Worm (Caenorhabditis elegans): Measurements from ENCODE around the gene scl-6.

The scl-6 gene

DNA sequence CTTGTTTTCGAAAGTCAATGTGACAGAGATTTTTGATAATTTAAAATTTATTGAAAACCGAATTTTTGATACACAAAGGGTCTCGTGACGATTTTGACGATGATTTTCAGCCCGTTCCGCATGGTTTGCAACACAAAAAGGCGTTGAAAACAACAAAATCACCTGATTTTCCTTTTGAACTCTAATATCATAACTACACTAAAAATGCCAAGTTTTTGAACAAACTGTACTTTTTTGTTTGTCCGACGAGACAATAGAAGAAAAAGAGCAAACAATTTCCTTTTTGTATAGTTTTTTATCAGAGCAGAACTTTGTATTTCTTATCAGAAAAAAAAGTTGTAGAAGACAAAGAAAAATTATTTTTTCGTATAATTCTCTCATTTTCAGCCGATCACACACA, 36.4 kb upstream of the scl-6 start:
- TF ChIP-seq aly-2 (tag; optimal IDR thresholded peaks at IDR 0.05) (no peak), pha-4 (tag; optimal IDR thresholded peaks at IDR 0.05) (peak; percentile 64), elt-2 (tag; optimal IDR thresholded peaks at IDR 0.05) (peak; percentile 59), pqm-1 (tag; optimal IDR thresholded peaks at IDR 0.05) (peak; percentile 43)

ce11 chrIV:13033516-13033915, 35.0 kb upstream of the scl-6 start:
- TF ChIP-seq ceh-28 (tag; optimal IDR thresholded peaks at IDR 0.05) (no peak), ceh-82 (tag; optimal IDR thresholded peaks at IDR 0.05) (no peak), lin-15B (tag; optimal IDR thresholded peaks at IDR 0.05) (no peak), ztf-4 (tag; optimal IDR thresholded peaks at IDR 0.05) (no peak), egl-5 (tag; optimal IDR thresholded peaks at IDR 0.05) (no peak), R02D3.7 (tag; optimal IDR thresholded peaks at IDR 0.05) (no peak), nhr-237 (tag; optimal IDR thresholded peaks at IDR 0.05) (no peak), unc-62 (GFP tag; optimal IDR thresholded peaks at IDR 0.05) (no peak), nhr-67 (tag; optimal IDR thresholded peaks at IDR 0.05) (no peak), pqm-1 (tag; optimal IDR thresholded peaks at IDR 0.05) (no peak), ceh-16 (tag; optimal IDR thresholded peaks at IDR 0.05) (no peak), hmg-11 (tag; optimal IDR thresholded peaks at IDR 0.05) (no peak), nhr-77 (tag; optimal IDR thresholded peaks at IDR 0.05) (no peak), elt-2 (tag; optimal IDR thresholded peaks at IDR 0.05) (no peak), ZK546.5 (tag; optimal IDR thresholded peaks at IDR 0.05) (no peak), elt-1 (tag; optimal IDR thresholded peaks at IDR 0.05) (no peak), eor-1 (tag; optimal IDR thresholded peaks at IDR 0.05) (no peak)

DNA sequence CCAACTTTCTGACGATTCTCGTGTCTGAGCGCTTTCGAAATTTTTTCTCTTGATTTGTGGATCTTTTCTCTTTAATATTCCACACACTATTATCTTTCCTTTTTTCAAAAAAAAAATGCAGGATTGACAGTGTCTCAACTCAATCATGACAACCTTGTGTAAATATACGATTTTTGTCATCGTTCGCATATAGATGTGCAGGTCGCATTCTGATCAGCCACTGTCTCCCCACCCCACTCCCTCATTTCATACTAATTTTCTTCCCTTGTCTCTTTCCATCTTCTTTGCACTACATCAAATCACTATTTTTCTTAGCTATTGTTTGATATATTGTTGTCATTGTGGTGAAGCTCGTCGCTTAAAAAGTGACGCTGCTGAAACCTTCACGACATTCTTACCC, 33.2 kb upstream of the scl-6 start:
- TF ChIP-seq ama-1 (optimal IDR thresholded peaks at IDR 0.05) = peak; percentile 25
- no peak for TF ChIP-seq elt-1 (tag; optimal IDR thresholded peaks at IDR 0.05)

- no peak for TF ChIP-seq hmg-11 (tag; optimal IDR thresholded peaks at IDR 0.05)
- TF ChIP-seq egl-27 (tag; optimal IDR thresholded peaks at IDR 0.05) = no peak
- no peak for TF ChIP-seq lsy-12 (tag; optimal IDR thresholded peaks at IDR 0.05)
- no peak for TF ChIP-seq elt-3 (tag; optimal IDR thresholded peaks at IDR 0.05)
- no peak for TF ChIP-seq ZK546.5 (tag; optimal IDR thresholded peaks at IDR 0.05)
- no peak for TF ChIP-seq nhr-67 (tag; optimal IDR thresholded peaks at IDR 0.05)
- no peak for TF ChIP-seq jun-1 (tag; optimal IDR thresholded peaks at IDR 0.05)
- no peak for TF ChIP-seq fos-1 (tag; optimal IDR thresholded peaks at IDR 0.05)
- TF ChIP-seq zag-1 (tag; optimal IDR thresholded peaks at IDR 0.05) = no peak
- no peak for TF ChIP-seq pha-4 (tag; optimal IDR thresholded peaks at IDR 0.05)
- TF ChIP-seq nhr-28 (tag; optimal IDR thresholded peaks at IDR 0.05) = no peak
- no peak for TF ChIP-seq ztf-11 (tag; optimal IDR thresholded peaks at IDR 0.05)
- no peak for TF ChIP-seq nhr-25 (tag; optimal IDR thresholded peaks at IDR 0.05)
- TF ChIP-seq daf-12 (tag; optimal IDR thresholded peaks at IDR 0.05) = no peak
- no peak for TF ChIP-seq skn-1 (tag; optimal IDR thresholded peaks at IDR 0.05)
- TF ChIP-seq ceh-28 (tag; optimal IDR thresholded peaks at IDR 0.05) = no peak
- TF ChIP-seq fkh-10 (GFP tag; optimal IDR thresholded peaks at IDR 0.05) = no peak
- no peak for TF ChIP-seq elt-2 (tag; optimal IDR thresholded peaks at IDR 0.05)
Measured at ce11 chrIV:13036835-13037234, 31.7 kb upstream of the scl-6 start.

DNA sequence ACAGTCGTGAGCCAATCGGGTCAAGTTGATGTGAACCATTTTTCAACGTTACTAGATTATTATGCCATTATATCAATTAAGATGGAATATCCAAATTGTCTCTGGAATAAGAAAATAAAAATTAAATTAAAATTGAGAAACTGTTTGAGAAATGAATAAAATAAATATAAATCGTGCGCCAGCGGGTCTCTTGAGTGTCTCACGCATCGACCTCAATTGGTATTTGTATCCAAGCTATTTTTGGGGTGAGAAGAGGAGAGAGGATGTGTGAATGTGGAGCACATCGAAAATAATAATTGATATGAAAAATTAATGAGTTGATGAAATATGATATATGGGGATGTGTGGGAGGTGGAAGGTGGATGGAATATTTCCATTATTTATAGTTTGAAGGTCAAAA, 29.7 kb upstream of the scl-6 start, which contains the start of gene F49E11.2:
F49E11.2 (minus strand) TSS at position 101 of the 400 bp plus-strand sequence.
- TF ChIP-seq mml-1 (tag; optimal IDR thresholded peaks at IDR 0.05) = no peak
- no peak for TF ChIP-seq elt-3 (tag; optimal IDR thresholded peaks at IDR 0.05)
- TF ChIP-seq hmg-11 (tag; optimal IDR thresholded peaks at IDR 0.05) = no peak
- TF ChIP-seq lin-39 (tag; optimal IDR thresholded peaks at IDR 0.05) = no peak
- no peak for TF ChIP-seq nhr-25 (tag; optimal IDR thresholded peaks at IDR 0.05)
- TF ChIP-seq daf-12 (tag; optimal IDR thresholded peaks at IDR 0.05) = no peak

DNA sequence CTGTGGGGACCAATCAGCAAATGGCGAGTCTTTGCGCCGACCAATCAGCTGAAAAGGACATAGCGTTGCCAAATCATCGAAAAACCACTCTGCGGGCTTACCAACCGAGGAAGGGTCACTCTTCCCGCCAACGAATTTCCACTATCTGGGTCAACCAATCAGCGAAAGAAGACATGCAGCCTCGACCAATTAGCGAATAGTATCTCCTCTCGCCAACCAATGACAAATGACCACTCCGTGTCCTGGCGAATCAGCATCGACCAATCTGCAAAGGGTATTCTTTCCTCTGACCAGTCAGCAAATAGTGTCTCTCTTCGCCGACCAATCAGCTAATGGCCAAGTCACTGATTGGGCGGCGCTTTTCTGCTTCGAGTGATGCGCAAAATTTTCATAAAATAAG, 27.1 kb upstream of the scl-6 start:
- TF ChIP-seq nfya-1 (tag; optimal IDR thresholded peaks at IDR 0.05; ENCODE audit: insufficient read depth) (peak; percentile 79), elt-1 (tag; optimal IDR thresholded peaks at IDR 0.05) (no peak)

Measured in whole organism, L3 larva.